Fruit fly (Drosophila melanogaster) whole organism, embryonic: ENCODE results near the gene klg.
A peak's percentile ranks its signal among the peaks of the same experiment; 100 is the strongest.

Source experiments
- ATbp ChIP-seq: fragments of 200-800 bp; sonication (Bioruptor generic); optimal IDR thresholded peaks from 2 replicates; lab custom pipeline; 2017; ENCODE audit warnings: missing biosample characterization, mild to moderate bottlenecking, missing genetic modification characterization, missing genetic modification reagents
- Ada2b ChIP-seq: fragments of 200-800 bp; sonication (Bioruptor generic); IDR thresholded peaks from 2 replicates; pipeline ENCODE4 v1.3.6; 2022; ENCODE audit warnings: missing biosample characterization, missing genetic modification characterization
- Adf1 ChIP-seq: fragments of 200-800 bp; sonication (Bioruptor generic); IDR thresholded peaks from 2 replicates; pipeline ENCODE4 v1.3.6; 2022; ENCODE audit warnings: missing biosample characterization, missing genetic modification characterization
- B-H1 ChIP-seq: fragments of 200-800 bp; sonication (Bioruptor generic); IDR thresholded peaks from 3 replicates; pipeline ENCODE4 v1.3.6; 2022; ENCODE audit warnings: missing biosample characterization, missing genetic modification characterization
- CG10209 ChIP-seq: fragments of 200-800 bp; sonication (Bioruptor generic); optimal IDR thresholded peaks from 3 replicates; lab custom pipeline; 2017; ENCODE audit warnings: missing biosample characterization, mild to moderate bottlenecking, missing genetic modification characterization, missing genetic modification reagents
- CG11695 ChIP-seq: fragments of 200-800 bp; sonication (Bioruptor generic); IDR thresholded peaks from 3 replicates; pipeline ENCODE4 v1.3.6; 2022; ENCODE audit warnings: missing biosample characterization, missing genetic modification characterization
- CG11696 ChIP-seq: fragments of 200-800 bp; sonication (Bioruptor generic); IDR thresholded peaks from 2 replicates; pipeline ENCODE4 v1.3.6; 2022; ENCODE audit warnings: missing biosample characterization, missing genetic modification characterization
- CG12299 ChIP-seq: fragments of 200-800 bp; sonication (Bioruptor generic); optimal IDR thresholded peaks from 2 replicates; lab custom pipeline; 2018; ENCODE audit warnings: missing biosample characterization, mild to moderate bottlenecking, missing genetic modification characterization
- CG12659 ChIP-seq: fragments of 200-800 bp; sonication (Bioruptor generic); optimal IDR thresholded peaks from 3 replicates; lab custom pipeline; 2017; ENCODE audit warnings: mild to moderate bottlenecking, missing biosample characterization, missing genetic modification reagents, missing genetic modification characterization
- CG13123 ChIP-seq: fragments of 200-800 bp; sonication (Bioruptor generic); optimal IDR thresholded peaks from 2 replicates; lab custom pipeline; 2016; ENCODE audit warnings: missing biosample characterization, missing genetic modification characterization
- CG13894 ChIP-seq: fragments of 200-800 bp; sonication (Bioruptor generic); optimal IDR thresholded peaks from 3 replicates; lab custom pipeline; 2018; ENCODE audit warnings: missing biosample characterization, mild to moderate bottlenecking, missing genetic modification characterization, moderate library complexity
- CG15696 ChIP-seq: fragments of 200-800 bp; sonication (Bioruptor generic); optimal IDR thresholded peaks from 2 replicates; lab custom pipeline; 2019; ENCODE audit warnings: missing biosample characterization, mild to moderate bottlenecking, missing genetic modification characterization, moderate library complexity
- CG17361 ChIP-seq: fragments of 200-800 bp; sonication (Bioruptor generic); IDR thresholded peaks from 3 replicates; pipeline ENCODE4 v1.3.6; 2022; ENCODE audit warnings: missing biosample characterization, missing genetic modification characterization
- CG31365 ChIP-seq: fragments of 200-800 bp; sonication (Bioruptor generic); optimal IDR thresholded peaks from 2 replicates; lab custom pipeline; 2018; ENCODE audit warnings: missing biosample characterization, mild to moderate bottlenecking, missing genetic modification characterization
- CG32767 ChIP-seq: fragments of 200-800 bp; sonication (Bioruptor generic); IDR thresholded peaks from 2 replicates; pipeline ENCODE4 v1.3.6; 2022; ENCODE audit warnings: missing biosample characterization, missing genetic modification characterization
- CG32772 ChIP-seq: fragments of 200-800 bp; sonication (Bioruptor generic); IDR thresholded peaks from 2 replicates; pipeline ENCODE4 v1.3.6; 2022; ENCODE audit warnings: missing biosample characterization, missing genetic modification characterization
- CG34422 ChIP-seq: fragments of 200-800 bp; sonication (Bioruptor generic); IDR thresholded peaks from 3 replicates; pipeline ENCODE4 v1.3.6; 2022; ENCODE audit warnings: missing biosample characterization, missing genetic modification characterization
- CG43689 ChIP-seq: fragments of 200-800 bp; sonication (Bioruptor generic); IDR thresholded peaks from 2 replicates; pipeline ENCODE4 v1.3.6; 2022; ENCODE audit warnings: missing biosample characterization, missing genetic modification characterization
- CG6254 ChIP-seq: fragments of 200-800 bp; sonication (Bioruptor generic); optimal IDR thresholded peaks from 3 replicates; lab custom pipeline; 2017; ENCODE audit warnings: mild to moderate bottlenecking, missing biosample characterization, missing genetic modification reagents, missing genetic modification characterization
- CG6683 ChIP-seq: fragments of 200-800 bp; sonication (Bioruptor generic); optimal IDR thresholded peaks from 2 replicates; lab custom pipeline; 2017; ENCODE audit warnings: missing biosample characterization, mild to moderate bottlenecking, missing genetic modification characterization, missing genetic modification reagents
- CG6765 ChIP-seq: fragments of 200-800 bp; sonication (Bioruptor generic); optimal IDR thresholded peaks from 3 replicates; lab custom pipeline; 2017; ENCODE audit warnings: missing biosample characterization, mild to moderate bottlenecking, missing genetic modification characterization
- CG7963 ChIP-seq: fragments of 200-800 bp; sonication (Bioruptor generic); IDR thresholded peaks from 3 replicates; pipeline ENCODE4 v1.3.6; 2022; ENCODE audit warnings: missing biosample characterization, missing genetic modification characterization; ENCODE audit not compliant: partially characterized antibody
- CG8924 ChIP-seq: fragments of 200-800 bp; optimal IDR thresholded peaks from 3 replicates; lab custom pipeline; 2019; ENCODE audit warnings: missing biosample characterization, mild to moderate bottlenecking, missing genetic modification characterization, moderate library complexity
- CG9797 ChIP-seq: fragments of 200-800 bp; sonication (Bioruptor generic); optimal IDR thresholded peaks from 3 replicates; lab custom pipeline; 2018; ENCODE audit warnings: missing biosample characterization, mild to moderate bottlenecking, missing genetic modification characterization
- D19A ChIP-seq: fragments of 200-800 bp; optimal IDR thresholded peaks from 3 replicates; lab custom pipeline; 2019; ENCODE audit warnings: missing biosample characterization, mild to moderate bottlenecking, missing genetic modification characterization, moderate library complexity
- Doc3 ChIP-seq: fragments of 200-800 bp; sonication (Bioruptor generic); IDR thresholded peaks from 3 replicates; pipeline ENCODE4 v1.3.6; 2022; ENCODE audit warnings: missing biosample characterization, missing genetic modification characterization; ENCODE audit not compliant: partially characterized antibody
- Eip74EF ChIP-seq, 2 experiments: fragments of 200-800 bp in 1 of 2; fragments of >200 bp in 1 of 2; sonication (Bioruptor generic) in 1 of 2; optimal IDR thresholded peaks; 2 replicates each; lab custom pipeline; 2017 to 2019; ENCODE audit warnings: missing biosample characterization in 2 of 2, missing genetic modification characterization in 2 of 2, mild to moderate bottlenecking in 1 of 2, moderate library complexity in 1 of 2
- HHEX ChIP-seq: fragments of 200-800 bp; sonication (Bioruptor generic); optimal IDR thresholded peaks from 3 replicates; lab custom pipeline; 2017; ENCODE audit warnings: missing biosample characterization, mild to moderate bottlenecking, missing genetic modification characterization, missing genetic modification reagents
- HLH54F ChIP-seq: fragments of 200-800 bp; sonication (Bioruptor generic); optimal IDR thresholded peaks from 3 replicates; lab custom pipeline; 2016; ENCODE audit warnings: missing biosample characterization, missing genetic modification characterization
- Hand ChIP-seq: fragments of 200-800 bp; sonication (Bioruptor generic); optimal IDR thresholded peaks from 2 replicates; lab custom pipeline; 2017; ENCODE audit warnings: mild to moderate bottlenecking, missing biosample characterization, missing genetic modification reagents, missing genetic modification characterization
- HmgZ ChIP-seq: fragments of 200-800 bp; sonication (Bioruptor generic); optimal IDR thresholded peaks from 2 replicates; lab custom pipeline; 2018; ENCODE audit warnings: missing biosample characterization, mild to moderate bottlenecking, missing genetic modification characterization
- MBD-R2 ChIP-seq: fragments of 200-800 bp; sonication (Bioruptor generic); IDR thresholded peaks from 2 replicates; pipeline ENCODE4 v1.3.6; 2022; ENCODE audit warnings: missing biosample characterization, missing genetic modification characterization
- NK7.1 ChIP-seq: fragments of 200-800 bp; sonication (Bioruptor generic); optimal IDR thresholded peaks from 3 replicates; lab custom pipeline; 2016; ENCODE audit warnings: missing biosample characterization, missing genetic modification characterization
- Ravus ChIP-seq: fragments of 200-800 bp; sonication (Bioruptor generic); IDR thresholded peaks from 2 replicates; pipeline ENCODE4 v1.3.6; 2022; ENCODE audit warnings: missing biosample characterization, missing genetic modification characterization
- Rx ChIP-seq: fragments of 200-800 bp; sonication (Bioruptor generic); IDR thresholded peaks from 2 replicates; pipeline ENCODE4 v1.3.6; 2022; ENCODE audit warnings: missing biosample characterization, missing genetic modification characterization
- Sox100B ChIP-seq: fragments of 200-800 bp; sonication (Bioruptor generic); optimal IDR thresholded peaks from 3 replicates; lab custom pipeline; 2018; ENCODE audit warnings: missing biosample characterization, mild to moderate bottlenecking, missing genetic modification characterization
- Taf1 ChIP-seq: fragments of 200-800 bp; sonication (Bioruptor generic); IDR thresholded peaks from 2 replicates; pipeline ENCODE4 v1.3.6; 2022; ENCODE audit warnings: missing biosample characterization, missing genetic modification characterization
- Trl ChIP-seq, 3 experiments: fragments of >200 bp in 2 of 3; fragments of 200-800 bp in 1 of 3; sonication (Bioruptor generic) in 1 of 3; optimal IDR thresholded peaks; 2 replicates in 1 of 3; 3 replicates in 2 of 3; lab custom pipeline; 2016 to 2017; ENCODE audit warnings: missing biosample characterization in 1 of 3, missing genetic modification characterization in 1 of 3
- chinmo ChIP-seq: fragments of 200-800 bp; sonication (Bioruptor generic); IDR thresholded peaks from 4 replicates; pipeline ENCODE4 v1.3.6; 2022; ENCODE audit warnings: missing biosample characterization, missing genetic modification characterization; ENCODE audit not compliant: partially characterized antibody
- crp ChIP-seq, 2 experiments: fragments of 200-800 bp; sonication (Bioruptor generic); optimal IDR thresholded peaks; 2 replicates in 1 of 2; 3 replicates in 1 of 2; lab custom pipeline; 2017; ENCODE audit warnings: missing biosample characterization in 2 of 2, missing genetic modification characterization in 2 of 2, mild to moderate bottlenecking in 1 of 2, moderate library complexity in 1 of 2
- da ChIP-seq: fragments of 200-800 bp; sonication (Bioruptor generic); optimal IDR thresholded peaks from 2 replicates; lab custom pipeline; 2016; ENCODE audit warnings: missing biosample characterization, missing genetic modification characterization
- danr ChIP-seq: fragments of 200-800 bp; sonication (Bioruptor generic); IDR thresholded peaks from 2 replicates; pipeline ENCODE4 v1.3.6; 2022; ENCODE audit warnings: missing biosample characterization, missing genetic modification characterization
- dati ChIP-seq: fragments of 200-800 bp; sonication (Bioruptor generic); IDR thresholded peaks from 2 replicates; pipeline ENCODE4 v1.3.6; 2022; ENCODE audit warnings: missing biosample characterization, missing genetic modification characterization
- ftz-f1 ChIP-seq: fragments of 200-800 bp; sonication (Bioruptor generic); optimal IDR thresholded peaks from 2 replicates; lab custom pipeline; 2016; ENCODE audit warnings: missing biosample characterization, missing genetic modification characterization
- ken ChIP-seq: fragments of 200-800 bp; sonication (Bioruptor generic); IDR thresholded peaks from 3 replicates; pipeline ENCODE4 v1.3.6; 2022; ENCODE audit warnings: missing biosample characterization, missing genetic modification characterization
- klu ChIP-seq: fragments of 200-800 bp; sonication (Bioruptor generic); IDR thresholded peaks from 2 replicates; pipeline ENCODE4 v1.3.6; 2022; ENCODE audit warnings: missing biosample characterization, missing genetic modification characterization
- pan ChIP-seq, 4 experiments: fragments of >200 bp in 3 of 4; fragments of 200-800 bp in 1 of 4; sonication (Bioruptor generic) in 1 of 4; optimal IDR thresholded peaks in 3 of 4; IDR thresholded peaks in 1 of 4; 2 replicates each; pipeline versions ENCODE4 v1.3.6 to Lab custom; 2017 to 2022; ENCODE audit warnings: missing biosample characterization in 2 of 4, missing genetic modification characterization in 2 of 4, mixed read lengths in 1 of 4
- pzg ChIP-seq: fragments of 200-800 bp; sonication (Bioruptor generic); optimal IDR thresholded peaks from 3 replicates; lab custom pipeline; 2018; ENCODE audit warnings: missing biosample characterization, mild to moderate bottlenecking, missing genetic modification characterization, moderate library complexity

klg gene

dm6 chr3R:22861982-22862381, 37.1 kb upstream of the klg start (continued):
- TF ChIP-seq CG12299 (tag; lab: Kevin White, UChicago) = no peak
- TF ChIP-seq ATbp (GFP tag; lab: Kevin White, UChicago) = peak; percentile 70
- TF ChIP-seq CG11696 (GFP tag; lab: Robert Waterston, UW) = 0 out of 2 replicates have a peak, but pooled peaks have one; percentile 18
- no peak for TF ChIP-seq da (GFP tag; lab: Kevin White, UChicago)
- TF ChIP-seq HHEX (GFP tag; lab: Kevin White, UChicago) = peak; percentile 39
- TF ChIP-seq Hand (GFP tag; lab: Kevin White, UChicago) = peak; percentile 27
- TF ChIP-seq CG9797 (GFP tag; lab: Kevin White, UChicago) = no peak
- TF ChIP-seq Ravus (GFP tag; lab: Robert Waterston, UW) = no peak; the same call in 1 of the 2 replicates
- TF ChIP-seq Ada2b (GFP tag; lab: Robert Waterston, UW) = peak; percentile 61
- 0 out of 3 replicates have a peak, but pooled peaks have one; percentile 28 for TF ChIP-seq CG11695 (GFP tag; lab: Robert Waterston, UW)
- no peak for TF ChIP-seq CG13123
- TF ChIP-seq CG13894 (tag; lab: Kevin White, UChicago) = peak; percentile 67
- TF ChIP-seq chinmo (GFP tag; lab: Robert Waterston, UW) = no peak
- peak; percentile 41; the same call in 1 of the 2 replicates for TF ChIP-seq CG32772 (GFP tag; lab: Robert Waterston, UW)
- peak; percentile 17; the same call in 1 of the 2 replicates for TF ChIP-seq Adf1 (GFP tag; lab: Robert Waterston, UW)
- no peak for TF ChIP-seq pzg
- peak; percentile 13 for TF ChIP-seq CG6254 (GFP tag; lab: Kevin White, UChicago)
- no peak for TF ChIP-seq ftz-f1
- TF ChIP-seq NK7.1 (GFP tag; lab: Kevin White, UChicago) = peak; percentile 25
- peak; percentile 49; the same call in 1 of the 2 replicates for TF ChIP-seq CG32767 (GFP tag; lab: Robert Waterston, UW)
- TF ChIP-seq CG34422 (GFP tag; lab: Robert Waterston, UW) = peak; percentile 53; the same call in 2 of the 3 replicates
- peak; percentile 52 for TF ChIP-seq CG12659 (GFP tag; lab: Kevin White, UChicago)
- TF ChIP-seq CG15696 (tag; lab: Kevin White, UChicago) = no peak
- TF ChIP-seq CG7963 (GFP tag; lab: Robert Waterston, UW) = no peak
- 0 out of 2 replicates have a peak, but pooled peaks have one; percentile 18 for TF ChIP-seq MBD-R2 (GFP tag; lab: Robert Waterston, UW)
- peak; percentile 51 for TF ChIP-seq CG8924 (tag; lab: Kevin White, UChicago)
- TF ChIP-seq CG6765 (GFP tag; lab: Kevin White, UChicago) = peak; percentile 4
- peak; percentile 11 for TF ChIP-seq CG31365 (tag; lab: Kevin White, UChicago)
- peak; percentile 48; the same call in 2 of the 3 replicates for TF ChIP-seq CG17361 (GFP tag; lab: Robert Waterston, UW)
- TF ChIP-seq ken = peak; percentile 24; the same call in 1 of the 3 replicates
- TF ChIP-seq Taf1 (GFP tag; lab: Robert Waterston, UW) = no peak
- TF ChIP-seq crp (GFP tag; optimal IDR thresholded peaks at IDR 0.05; lab: Kevin White, UChicago) = no peak
- TF ChIP-seq dati (GFP tag; lab: Robert Waterston, UW) = no peak
- TF ChIP-seq CG10209 = peak; percentile 47
- TF ChIP-seq Eip74EF (GFP tag; optimal IDR thresholded peaks at IDR 0.05; lab: Kevin White, UChicago) = no peak
- TF ChIP-seq HmgZ = peak; percentile 26
- peak; percentile 44; the same call in 1 of the 2 replicates for TF ChIP-seq Rx (GFP tag; lab: Robert Waterston, UW)
- TF ChIP-seq danr (GFP tag; lab: Robert Waterston, UW) = no peak
- TF ChIP-seq D19A = no peak
- TF ChIP-seq B-H1 (GFP tag; lab: Robert Waterston, UW) = peak; percentile 45; the same call in 2 of the 3 replicates
- TF ChIP-seq Sox100B (GFP tag; lab: Kevin White, UChicago) = peak; percentile 36
- no peak for TF ChIP-seq pan (optimal IDR thresholded peaks at IDR 0.05; lab: Kevin White, UChicago)
- TF ChIP-seq pan (GFP tag; optimal IDR thresholded peaks at IDR 0.05 in 1 of 2, IDR thresholded peaks at IDR 0.05 in 1 of 2) = peak in 1 of 2 experiments; percentile 68
- TF ChIP-seq Trl (optimal IDR thresholded peaks at IDR 0.05; lab: Kevin White, UChicago) = no peak
- TF ChIP-seq Trl (GFP tag; optimal IDR thresholded peaks at IDR 0.05; lab: Kevin White, UChicago) = peak; percentile 25
- TF ChIP-seq CG43689 (GFP tag; lab: Robert Waterston, UW) = 0 out of 2 replicates have a peak, but pooled peaks have one; percentile 24
- no peak for TF ChIP-seq Doc3 (GFP tag; lab: Robert Waterston, UW)
- TF ChIP-seq CG6683 (GFP tag; lab: Kevin White, UChicago) = no peak
- no peak for TF ChIP-seq klu (GFP tag; lab: Robert Waterston, UW)
- TF ChIP-seq HLH54F (GFP tag; lab: Kevin White, UChicago) = peak; percentile 37
